Worm (Caenorhabditis elegans): ENCODE results near the gene mihp-2.

The mihp-2 gene

DNA sequence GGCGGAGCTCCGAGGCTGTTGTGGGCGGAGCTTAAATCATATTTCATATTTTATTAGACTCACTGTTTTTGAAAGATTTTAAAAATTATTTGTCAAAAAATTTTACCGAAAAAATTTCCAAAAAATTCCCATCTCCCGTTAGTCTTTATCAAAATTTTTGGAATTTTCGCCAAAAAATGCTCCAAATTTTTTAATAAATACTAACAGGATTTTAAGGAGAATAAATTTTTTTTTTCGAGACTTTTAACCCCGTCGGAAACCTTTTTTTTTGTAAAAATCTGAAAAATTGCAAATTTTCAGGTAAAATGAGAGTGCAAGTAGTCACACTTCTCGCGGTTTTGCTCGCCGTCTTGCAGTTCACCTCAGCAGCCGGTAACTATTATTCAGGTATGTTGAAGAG lies at the start of gene mihp-2:
mihp-2 (plus strand) TSS at position 301 of the 400 bp plus-strand sequence.
- TF ChIP-seq pros-1 (tag; optimal IDR thresholded peaks at IDR 0.05): no peak
- TF ChIP-seq pha-4 (tag; optimal IDR thresholded peaks at IDR 0.05): no peak
- TF ChIP-seq lim-6 (tag; optimal IDR thresholded peaks at IDR 0.05): no peak
- TF ChIP-seq sox-2 (GFP tag; IDR thresholded peaks at IDR 0.05): no peak
- no peak for TF ChIP-seq pax-1 (tag; optimal IDR thresholded peaks at IDR 0.05)
- no peak for TF ChIP-seq ceh-34 (tag; optimal IDR thresholded peaks at IDR 0.05)
- no peak for TF ChIP-seq K09A11.1 (tag; optimal IDR thresholded peaks at IDR 0.05; ENCODE audit: insufficient read depth)
- TF ChIP-seq unc-86 (tag; optimal IDR thresholded peaks at IDR 0.05): no peak
- no peak for TF ChIP-seq fkh-6 (tag; optimal IDR thresholded peaks at IDR 0.05)
- TF ChIP-seq ets-4 (tag; optimal IDR thresholded peaks at IDR 0.05): no peak
- TF ChIP-seq unc-42 (tag; optimal IDR thresholded peaks at IDR 0.05): no peak
- no peak for TF ChIP-seq odd-2 (tag; optimal IDR thresholded peaks at IDR 0.05)
- TF ChIP-seq nfya-1 (tag; optimal IDR thresholded peaks at IDR 0.05): no peak
- no peak for TF ChIP-seq pqm-1 (tag; optimal IDR thresholded peaks at IDR 0.05)
- no peak for TF ChIP-seq dmd-4 (tag; optimal IDR thresholded peaks at IDR 0.05; ENCODE audit: borderline replicate concordance)
- no peak for TF ChIP-seq ceh-19 (GFP tag; optimal IDR thresholded peaks at IDR 0.05)

- TF ChIP-seq C38D4.7 (GFP tag; optimal IDR thresholded peaks at IDR 0.05) (no peak), ama-1 (optimal IDR thresholded peaks at IDR 0.05) (no peak), lin-11 (tag; optimal IDR thresholded peaks at IDR 0.05) (no peak), madf-2 (tag; optimal IDR thresholded peaks at IDR 0.05) (no peak), hlh-8 (tag; optimal IDR thresholded peaks at IDR 0.05) (no peak), ceh-48 (tag; optimal IDR thresholded peaks at IDR 0.05) (no peak), lim-6 (tag; optimal IDR thresholded peaks at IDR 0.05) (no peak), ets-4 (tag; optimal IDR thresholded peaks at IDR 0.05) (no peak), pqm-1 (tag; optimal IDR thresholded peaks at IDR 0.05) (no peak), ceh-18 (tag; optimal IDR thresholded peaks at IDR 0.05) (no peak), ceh-24 (tag; optimal IDR thresholded peaks at IDR 0.05) (no peak), Y22D7AL.16 (tag; optimal IDR thresholded peaks at IDR 0.05) (no peak), che-1 (tag; optimal IDR thresholded peaks at IDR 0.05) (no peak)
Observed at ce11 chrV:18854788-18855187, 48.8 kb upstream of the mihp-2 start.

- TF ChIP-seq C08G9.2 (tag; optimal IDR thresholded peaks at IDR 0.05) (no peak), dmd-4 (tag; optimal IDR thresholded peaks at IDR 0.05; ENCODE audit: borderline replicate concordance) (no peak), ceh-2 (tag; optimal IDR thresholded peaks at IDR 0.05) (no peak), che-1 (tag; optimal IDR thresholded peaks at IDR 0.05) (no peak), lim-6 (tag; optimal IDR thresholded peaks at IDR 0.05) (no peak), npax-4 (tag; optimal IDR thresholded peaks at IDR 0.05) (no peak), eyg-1 (tag; optimal IDR thresholded peaks at IDR 0.05) (no peak), madf-2 (tag; optimal IDR thresholded peaks at IDR 0.05) (no peak), odd-2 (tag; optimal IDR thresholded peaks at IDR 0.05) (no peak), fax-1 (tag; optimal IDR thresholded peaks at IDR 0.05) (no peak), tbx-2 (tag; optimal IDR thresholded peaks at IDR 0.05) (no peak), pha-4 (tag; optimal IDR thresholded peaks at IDR 0.05) (no peak), C38D4.7 (GFP tag; optimal IDR thresholded peaks at IDR 0.05) (no peak), ceh-34 (tag; optimal IDR thresholded peaks at IDR 0.05) (no peak)
Observed at ce11 chrV:18859121-18859520, 44.5 kb upstream of the mihp-2 start, which contains the start of gene wars-1. wars-1 (minus strand) TSS chrV:18859221.

DNA sequence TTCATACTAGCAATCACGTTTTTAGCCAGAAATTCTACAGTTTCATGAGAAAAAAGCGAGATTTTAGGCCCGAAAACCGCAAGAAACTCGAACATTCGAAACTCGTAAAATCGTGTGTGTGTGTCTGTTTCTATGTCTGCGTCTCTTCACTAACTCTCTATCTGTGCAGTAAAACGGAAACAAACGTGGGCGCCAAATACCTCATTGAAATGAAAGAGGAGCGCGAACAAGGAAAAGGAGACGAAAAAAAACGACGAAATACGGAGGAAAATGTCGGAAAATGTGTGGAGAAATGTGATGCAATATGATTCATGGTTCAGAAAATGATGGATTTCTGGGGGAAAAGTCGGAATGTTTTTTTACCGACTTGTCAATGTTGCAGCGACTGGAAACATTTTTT lies 35.1 kb upstream of the mihp-2 start:
- TF ChIP-seq ztf-16 (tag; optimal IDR thresholded peaks at IDR 0.05) (no peak), zip-5 (tag; optimal IDR thresholded peaks at IDR 0.05) (no peak), pag-3 (tag; optimal IDR thresholded peaks at IDR 0.05; ENCODE audit: borderline replicate concordance) (no peak), pros-1 (tag; optimal IDR thresholded peaks at IDR 0.05) (no peak), sdc-2 (tag; optimal IDR thresholded peaks at IDR 0.05) (no peak), K09A11.1 (tag; optimal IDR thresholded peaks at IDR 0.05; ENCODE audit: insufficient read depth) (no peak), dve-1 (tag; optimal IDR thresholded peaks at IDR 0.05) (no peak), fkh-6 (tag; optimal IDR thresholded peaks at IDR 0.05) (no peak), K02D7.2 (tag; optimal IDR thresholded peaks at IDR 0.05) (no peak), odd-2 (tag; optimal IDR thresholded peaks at IDR 0.05) (no peak), hlh-13 (GFP tag; optimal IDR thresholded peaks at IDR 0.05) (no peak), tbx-7 (tag; optimal IDR thresholded peaks at IDR 0.05) (no peak), C08G9.2 (tag; optimal IDR thresholded peaks at IDR 0.05) (no peak), ceh-9 (tag; optimal IDR thresholded peaks at IDR 0.05) (no peak), F13H6.1 (tag; optimal IDR thresholded peaks at IDR 0.05) (no peak), pax-1 (tag; optimal IDR thresholded peaks at IDR 0.05) (no peak), ceh-18 (tag; optimal IDR thresholded peaks at IDR 0.05) (no peak), ceh-34 (tag; optimal IDR thresholded peaks at IDR 0.05) (no peak), pqm-1 (tag; optimal IDR thresholded peaks at IDR 0.05) (no peak), gmeb-2 (tag; optimal IDR thresholded peaks at IDR 0.05) (no peak)

Measured in whole organism, late embryonic.